Worm (Caenorhabditis elegans): ENCODE measurements around the gene ocr-2.

Gene ocr-2

ce11 chrIV:8168660-8169059 is 51.2 kb downstream of the ocr-2 start, which contains the start of gene clec-52:
clec-52 (minus strand) TSS chrIV:8168760.
- no peak for TF ChIP-seq nhr-90 (tag; optimal IDR thresholded peaks at IDR 0.05)
- TF ChIP-seq unc-62 (GFP tag; optimal IDR thresholded peaks at IDR 0.05): no peak
- no peak for TF ChIP-seq zfh-2 (GFP tag; conservative IDR thresholded peaks at IDR 0.05)
- no peak for TF ChIP-seq ztf-25 (GFP tag; IDR thresholded peaks at IDR 0.05)

ce11 chrIV:8165950-8166349 is 53.9 kb downstream of the ocr-2 start, which contains the start of gene B0218.7:
B0218.7 (minus strand) TSS chrIV:8166050.
- TF ChIP-seq ceh-58 (GFP tag; IDR thresholded peaks at IDR 0.05) (no peak), hsf-1 (GFP tag; IDR thresholded peaks at IDR 0.05) (no peak), dpff-1 (tag; optimal IDR thresholded peaks at IDR 0.05) (no peak), ceh-100 (GFP tag; IDR thresholded peaks at IDR 0.05) (no peak), snpc-1.1 (tag; optimal IDR thresholded peaks at IDR 0.05; ENCODE audit: insufficient read depth) (no peak), atf-7 (tag; optimal IDR thresholded peaks at IDR 0.05) (no peak), Y67H2A.10 (GFP tag; conservative IDR thresholded peaks at IDR 0.05) (no peak), Y95B8A.8 (GFP tag; IDR thresholded peaks at IDR 0.05) (no peak), cebp-2 (GFP tag; IDR thresholded peaks at IDR 0.05) (no peak), F57A8.1 (GFP tag; optimal IDR thresholded peaks at IDR 0.05) (no peak), tlf-1 (GFP tag; optimal IDR thresholded peaks at IDR 0.05) (no peak), F39B2.1 (GFP tag; IDR thresholded peaks at IDR 0.05) (no peak), somi-1 (GFP tag; optimal IDR thresholded peaks at IDR 0.05) (no peak), nhr-27 (tag; optimal IDR thresholded peaks at IDR 0.05) (no peak), Y56A3A.18 (GFP tag; IDR thresholded peaks at IDR 0.05) (no peak), ceh-40 (GFP tag; IDR thresholded peaks at IDR 0.05) (no peak), ztf-22 (GFP tag; optimal IDR thresholded peaks at IDR 0.05) (no peak)

DNA sequence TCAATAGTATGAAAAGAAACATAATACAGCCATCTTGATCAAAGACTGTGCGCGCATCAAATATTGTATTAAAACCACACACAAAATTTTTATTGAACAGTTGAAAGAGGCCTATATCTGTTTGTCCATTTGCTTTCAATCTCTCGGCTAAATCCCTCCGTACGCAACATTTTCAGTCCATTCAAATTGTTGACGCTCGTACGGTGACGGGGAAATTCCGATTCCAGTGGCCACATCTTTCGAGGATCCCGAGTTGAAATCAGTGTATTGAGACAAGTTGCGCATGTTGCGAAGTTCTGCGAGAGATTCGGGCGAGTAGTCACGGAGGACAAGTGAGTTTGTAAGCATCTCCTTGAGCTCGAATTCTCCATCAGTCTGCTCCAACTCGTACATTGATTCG is 55.4 kb downstream of the ocr-2 start:
- TF ChIP-seq dpff-1 (tag; optimal IDR thresholded peaks at IDR 0.05) (no peak), ztf-26 (tag; optimal IDR thresholded peaks at IDR 0.05) (no peak), nfya-2 (GFP tag; IDR thresholded peaks at IDR 0.05) (no peak), tbp1 (GFP tag; optimal IDR thresholded peaks at IDR 0.05) (no peak), Y95B8A.8 (GFP tag; IDR thresholded peaks at IDR 0.05) (no peak), D2030.7 (GFP tag; IDR thresholded peaks at IDR 0.05) (no peak), unc-62 (GFP tag; optimal IDR thresholded peaks at IDR 0.05) (no peak), xnd-1 (tag; optimal IDR thresholded peaks at IDR 0.05) (no peak), repo-1 (tag; optimal IDR thresholded peaks at IDR 0.05) (no peak), B0035.1 (tag; optimal IDR thresholded peaks at IDR 0.05) (no peak), mes-4 (tag; optimal IDR thresholded peaks at IDR 0.05) (no peak), ets-4 (GFP tag; optimal IDR thresholded peaks at IDR 0.05) (no peak), efl-1 (GFP tag; optimal IDR thresholded peaks at IDR 0.05) (no peak), F57A8.1 (GFP tag; optimal IDR thresholded peaks at IDR 0.05) (no peak), nfyb-1 (GFP tag; IDR thresholded peaks at IDR 0.05) (no peak), ekl-4 (GFP tag; IDR thresholded peaks at IDR 0.05) (no peak)

All from whole organism, young adult.